Fruit fly (Drosophila melanogaster) whole organism, adult: Measurements from ENCODE around the gene Tsp3A.

Source experiments
- CG11617 ChIP-seq: fragments of 200-800 bp; sonication (Bioruptor generic); optimal IDR thresholded peaks from 2 replicates; lab custom pipeline; 2017; ENCODE audit warnings: mild to moderate bottlenecking, missing biosample characterization, missing genetic modification reagents, missing genetic modification characterization
- CG12768 ChIP-seq: fragments of 200-800 bp; sonication (Bioruptor generic); optimal IDR thresholded peaks from 2 replicates; lab custom pipeline; 2017; ENCODE audit warnings: missing biosample characterization, missing genetic modification characterization, mild to moderate bottlenecking, moderate library complexity, missing genetic modification reagents
- CG14711 ChIP-seq: fragments of 200-800 bp; sonication (Bioruptor generic); optimal IDR thresholded peaks from 2 replicates; lab custom pipeline; 2018; ENCODE audit warnings: missing biosample characterization, mild to moderate bottlenecking, missing genetic modification characterization, moderate library complexity
- CG1620 ChIP-seq: fragments of 200-800 bp; sonication (Bioruptor generic); optimal IDR thresholded peaks from 2 replicates; lab custom pipeline; 2016; ENCODE audit warnings: missing biosample characterization, missing genetic modification characterization
- CG33017 ChIP-seq: fragments of 200-800 bp; sonication (Bioruptor generic); optimal IDR thresholded peaks from 2 replicates; lab custom pipeline; 2018; ENCODE audit warnings: missing biosample characterization, mild to moderate bottlenecking, missing genetic modification characterization, moderate library complexity
- CG5204 ChIP-seq: fragments of 200-800 bp; sonication (Bioruptor generic); optimal IDR thresholded peaks from 2 replicates; lab custom pipeline; 2016; ENCODE audit warnings: missing biosample characterization, missing genetic modification characterization
- CG7101 ChIP-seq: fragments of 200-800 bp; sonication (Bioruptor generic); optimal IDR thresholded peaks from 2 replicates; lab custom pipeline; 2018; ENCODE audit warnings: missing biosample characterization, mild to moderate bottlenecking, missing genetic modification characterization, moderate library complexity
- Clk ChIP-seq: fragments of 200-800 bp; sonication (Bioruptor generic); optimal IDR thresholded peaks from 2 replicates; lab custom pipeline; 2017; ENCODE audit warnings: missing biosample characterization, missing genetic modification characterization
- Crg-1 ChIP-seq: fragments of 200-800 bp; sonication (Bioruptor generic); optimal IDR thresholded peaks from 2 replicates; lab custom pipeline; 2016; ENCODE audit warnings: missing biosample characterization, missing genetic modification characterization
- Hr96 ChIP-seq: fragments of 200-800 bp; sonication (Bioruptor generic); optimal IDR thresholded peaks from 2 replicates; lab custom pipeline; 2016; ENCODE audit warnings: missing biosample characterization, missing genetic modification characterization
- Mnt ChIP-seq: fragments of 200-800 bp; sonication (Bioruptor generic); optimal IDR thresholded peaks from 2 replicates; lab custom pipeline; 2016; ENCODE audit warnings: missing biosample characterization, mild to moderate bottlenecking, missing genetic modification characterization
- bab1 ChIP-seq: fragments of 200-800 bp; sonication (Bioruptor generic); optimal IDR thresholded peaks from 3 replicates; lab custom pipeline; 2019; ENCODE audit warnings: missing biosample characterization, mild to moderate bottlenecking, missing genetic modification characterization, moderate library complexity
- cic ChIP-seq: fragments of 200-800 bp; sonication (Bioruptor generic); optimal IDR thresholded peaks from 2 replicates; lab custom pipeline; 2017; ENCODE audit warnings: missing biosample characterization, mild to moderate bottlenecking, missing genetic modification characterization, moderate library complexity
- cnc ChIP-seq, 2 experiments: fragments of >200 bp; optimal IDR thresholded peaks; 2 replicates each; lab custom pipeline; 2017
- kay ChIP-seq: fragments of 200-800 bp; sonication (Bioruptor generic); peaks from one replicate; lab custom pipeline; 2016; ENCODE audit warnings: missing biosample characterization, missing genetic modification characterization, borderline replicate concordance
- ovo ChIP-seq: fragments of 200-800 bp; sonication (Bioruptor generic); optimal IDR thresholded peaks from 2 replicates; lab custom pipeline; 2016; ENCODE audit warnings: missing biosample characterization, missing genetic modification characterization
- pad ChIP-seq: fragments of 200-800 bp; sonication (Bioruptor generic); optimal IDR thresholded peaks from 3 replicates; lab custom pipeline; 2017; ENCODE audit warnings: missing biosample characterization, missing genetic modification characterization, mild to moderate bottlenecking, moderate library complexity, missing genetic modification reagents
- tj ChIP-seq: fragments of 200-800 bp; sonication (Bioruptor generic); optimal IDR thresholded peaks from 3 replicates; lab custom pipeline; 2017; ENCODE audit warnings: missing biosample characterization, mild to moderate bottlenecking, missing genetic modification characterization, moderate library complexity
- toe ChIP-seq: fragments of 200-800 bp; sonication (Bioruptor generic); optimal IDR thresholded peaks from 2 replicates; lab custom pipeline; 2016; ENCODE audit warnings: missing biosample characterization, missing genetic modification characterization

Tsp3A gene

DNA sequence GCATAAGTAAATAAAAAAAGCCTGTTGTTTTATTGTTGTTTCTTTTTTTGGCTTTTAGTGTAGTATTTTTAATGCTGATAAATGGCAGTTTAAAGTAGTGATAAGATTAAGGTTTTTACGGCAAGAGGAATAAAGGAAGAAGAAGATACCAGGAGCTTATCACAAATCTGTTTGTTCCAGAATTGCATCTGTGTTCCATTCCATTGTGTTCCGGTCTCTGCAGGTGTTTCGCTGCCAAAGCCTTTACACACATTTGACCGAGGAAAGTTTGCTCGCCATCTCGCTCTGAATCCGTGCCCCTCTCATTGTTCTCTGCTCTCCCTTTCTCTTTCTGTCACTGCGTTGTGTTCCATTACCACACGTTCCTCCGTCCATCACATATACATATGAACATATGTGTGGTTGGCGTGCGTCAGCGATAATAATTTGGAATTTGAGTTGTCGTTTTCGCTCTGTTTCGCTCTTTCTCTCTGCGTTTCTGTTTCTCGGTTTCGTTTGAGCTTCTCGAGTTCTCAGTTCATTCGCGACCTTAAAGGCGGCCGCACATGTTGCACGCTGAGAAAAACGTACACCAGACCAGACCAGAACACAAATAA lies 38.8 kb upstream of the Tsp3A start:
- TF ChIP-seq bab1 (GFP tag; lab: Kevin White, UChicago) (peak; percentile 34), Mnt (GFP tag; lab: Kevin White, UChicago) (peak; percentile 79), cic (peak; percentile 71), tj (GFP tag; lab: Kevin White, UChicago) (peak; percentile 94), cnc (optimal IDR thresholded peaks at IDR 0.05; lab: Kevin White, UChicago) (no peak), kay (GFP tag; lab: Kevin White, UChicago) (peak; percentile 62), ovo (GFP tag; lab: Kevin White, UChicago) (no peak), CG7101 (tag; lab: Kevin White, UChicago) (peak; percentile 10), Clk (GFP tag; lab: Kevin White, UChicago) (no peak), pad (GFP tag; lab: Kevin White, UChicago) (peak; percentile 78)

DNA sequence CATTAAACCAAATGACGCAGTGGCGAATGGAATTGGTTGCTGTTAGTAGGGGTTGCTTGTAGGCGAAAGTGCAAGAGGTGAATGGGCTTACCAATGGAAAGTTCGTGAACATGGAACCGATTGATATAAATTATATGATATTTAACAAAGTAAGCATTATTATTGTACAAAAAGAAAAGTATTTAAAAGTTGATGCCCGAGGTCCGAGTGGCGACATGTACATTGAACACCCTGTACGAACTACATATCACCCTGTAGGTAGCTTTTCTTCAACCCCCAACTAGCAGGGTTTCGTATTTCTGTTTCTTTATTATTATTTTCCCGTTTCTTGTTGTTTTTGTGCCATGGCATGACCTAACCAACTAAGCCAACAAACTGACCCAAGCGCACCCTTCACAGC lies 37.7 kb upstream of the Tsp3A start:
- TF ChIP-seq kay (GFP tag; lab: Kevin White, UChicago) = peak; percentile 68
- TF ChIP-seq cic = no peak
- TF ChIP-seq cnc (optimal IDR thresholded peaks at IDR 0.05; lab: Kevin White, UChicago) = no peak

DNA sequence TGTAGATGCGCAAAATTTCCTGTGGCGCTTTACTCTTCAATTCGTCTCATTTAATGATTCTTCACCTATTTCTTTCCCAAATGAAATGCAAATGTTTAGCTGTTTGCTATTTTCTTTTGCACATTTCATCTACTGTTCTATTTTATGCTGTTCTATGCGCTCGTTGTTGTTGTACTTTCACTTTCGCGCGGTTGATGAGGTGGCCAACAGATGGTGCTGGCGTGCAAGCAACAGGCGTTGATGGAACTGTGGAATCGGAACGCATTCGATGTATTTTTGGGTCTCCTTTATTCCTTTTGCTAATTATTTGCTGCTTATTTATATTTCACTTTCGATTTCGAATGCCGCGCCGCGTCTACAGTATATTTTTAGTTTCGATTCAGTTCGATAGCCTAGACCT lies 36.5 kb upstream of the Tsp3A start:
- no peak for TF ChIP-seq CG11617 (GFP tag; lab: Kevin White, UChicago)
- no peak for TF ChIP-seq bab1 (GFP tag; lab: Kevin White, UChicago)
- TF ChIP-seq pad (GFP tag; lab: Kevin White, UChicago) = no peak

DNA sequence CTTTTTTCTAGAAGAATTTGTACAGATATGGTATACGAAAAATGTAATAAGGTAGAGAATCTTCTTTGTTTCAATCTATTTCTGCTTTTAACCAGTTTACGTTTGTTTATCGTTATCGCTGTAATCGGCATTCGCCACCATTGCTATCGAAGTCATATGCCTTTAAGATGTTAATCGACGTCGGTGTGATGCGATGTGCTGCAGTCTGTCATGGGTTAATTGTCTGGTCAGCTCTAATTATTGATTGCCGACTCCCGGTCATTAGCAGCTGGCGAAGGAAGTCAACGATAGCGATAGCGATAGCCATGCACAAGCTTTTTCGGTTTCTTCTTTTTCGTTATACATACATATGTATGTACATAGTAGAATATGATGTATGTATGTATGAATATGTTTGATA lies 35.9 kb upstream of the Tsp3A start:
- TF ChIP-seq CG14711 (tag; lab: Kevin White, UChicago) (no peak), CG12768 (GFP tag; lab: Kevin White, UChicago) (no peak), Crg-1 (GFP tag; lab: Kevin White, UChicago) (no peak), bab1 (GFP tag; lab: Kevin White, UChicago) (no peak), CG33017 (tag; lab: Kevin White, UChicago) (no peak), Clk (GFP tag; lab: Kevin White, UChicago) (no peak), CG11617 (GFP tag; lab: Kevin White, UChicago) (no peak), CG1620 (GFP tag; lab: Kevin White, UChicago) (no peak), pad (GFP tag; lab: Kevin White, UChicago) (no peak), CG7101 (tag; lab: Kevin White, UChicago) (no peak), Mnt (GFP tag; lab: Kevin White, UChicago) (no peak), CG5204 (GFP tag; lab: Kevin White, UChicago) (no peak)

DNA sequence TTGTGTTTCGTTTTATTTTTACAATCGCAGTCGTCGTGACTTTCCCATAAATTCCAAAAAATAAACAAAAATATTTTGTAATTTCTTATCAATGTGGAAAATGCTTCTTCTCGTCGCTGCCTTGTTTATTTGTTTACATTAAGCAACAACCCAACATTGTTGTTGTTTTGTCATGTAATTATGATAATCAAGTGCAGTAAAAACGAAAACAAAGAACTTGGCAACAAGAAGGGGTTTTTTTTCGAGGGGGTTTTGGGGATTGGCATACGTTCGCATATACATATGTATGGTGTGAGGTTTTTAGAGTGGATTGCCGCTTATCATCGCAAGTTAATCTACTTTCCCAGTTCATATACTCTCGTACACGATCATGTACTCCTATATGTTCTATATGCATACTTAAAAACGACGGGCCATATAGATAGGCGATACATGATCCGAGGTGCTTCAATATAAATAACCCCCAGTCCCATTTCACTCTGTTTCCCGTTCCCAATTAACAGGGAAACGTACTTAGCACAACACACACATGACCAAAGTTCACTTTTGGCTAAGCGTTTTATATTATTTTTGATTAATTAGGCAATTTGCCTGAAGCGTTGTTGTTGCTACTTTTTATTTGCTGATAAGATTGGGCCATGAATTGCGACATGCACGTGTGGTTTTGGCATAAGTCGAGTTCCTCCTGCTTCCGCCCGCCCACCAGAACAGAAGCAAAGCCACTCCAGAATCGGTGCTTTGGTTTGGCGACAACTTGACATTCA lies 34.2 kb upstream of the Tsp3A start:
- TF ChIP-seq tj (GFP tag; lab: Kevin White, UChicago) (peak; percentile 14), toe (no peak), cic (peak; percentile 49), kay (GFP tag; lab: Kevin White, UChicago) (peak; percentile 55), CG33017 (tag; lab: Kevin White, UChicago) (no peak), Mnt (GFP tag; lab: Kevin White, UChicago) (peak; percentile 18)

DNA sequence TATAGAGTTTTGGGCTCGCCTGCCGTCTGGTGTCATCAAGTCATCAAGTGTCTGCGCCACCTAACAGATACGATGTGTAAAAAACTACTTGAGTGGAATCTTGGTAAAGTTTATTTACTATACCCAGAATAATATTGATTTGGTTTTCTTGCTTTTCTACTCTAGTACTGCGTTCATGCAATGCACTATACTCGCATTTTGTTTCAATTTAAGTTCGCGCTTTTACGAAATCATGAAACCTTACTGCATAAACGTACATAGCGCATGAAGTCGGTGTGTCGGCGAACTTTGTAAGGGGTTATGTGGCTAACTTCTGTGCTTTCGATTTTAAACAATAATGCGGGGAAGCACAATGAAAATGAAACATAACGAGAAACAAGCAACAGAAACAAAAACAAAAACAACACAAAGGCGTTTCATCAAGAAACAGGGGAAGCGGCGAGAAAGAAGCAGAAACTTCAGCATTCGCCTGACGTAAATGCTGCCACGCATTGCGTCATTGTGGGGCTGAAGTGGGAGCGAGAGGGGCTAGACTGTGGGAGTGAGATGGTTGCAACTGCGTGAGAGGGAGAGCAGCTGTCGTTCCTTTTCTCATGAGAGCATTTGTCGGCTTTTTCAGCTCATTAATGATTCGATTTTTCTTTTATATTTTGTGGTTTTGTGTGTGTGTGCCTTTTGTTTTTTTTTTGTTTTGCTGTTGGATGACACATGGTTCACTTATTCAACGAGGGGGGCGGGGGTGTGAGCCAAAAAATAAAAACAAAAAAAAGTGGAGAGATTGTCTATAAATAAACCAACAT lies 32.8 kb upstream of the Tsp3A start:
- TF ChIP-seq kay (GFP tag; lab: Kevin White, UChicago) (peak; percentile 74), Hr96 (GFP tag; lab: Kevin White, UChicago) (no peak), cic (peak; percentile 12)

DNA sequence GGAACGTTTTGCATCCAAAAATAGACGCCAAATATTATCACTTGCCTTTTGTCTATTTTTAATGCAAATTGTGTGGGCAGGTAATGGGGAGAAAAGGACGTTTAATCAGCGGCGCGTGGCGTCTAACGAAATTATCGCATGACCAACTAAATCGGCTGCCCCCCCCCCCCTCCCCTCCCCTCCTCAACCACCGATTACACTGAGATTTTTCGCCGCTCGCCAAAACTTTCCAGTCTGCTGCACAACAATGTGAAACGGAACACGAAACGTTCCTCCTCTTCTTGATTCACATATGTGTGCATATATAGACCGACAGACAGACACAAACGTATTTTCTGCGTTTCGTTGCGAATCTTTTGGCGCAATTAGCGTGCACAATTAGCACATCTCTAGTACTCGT lies 31.6 kb upstream of the Tsp3A start:
- TF ChIP-seq Hr96 (GFP tag; lab: Kevin White, UChicago) (no peak), CG11617 (GFP tag; lab: Kevin White, UChicago) (no peak), pad (GFP tag; lab: Kevin White, UChicago) (no peak), CG5204 (GFP tag; lab: Kevin White, UChicago) (no peak), toe (no peak)
